Fruit fly (Drosophila melanogaster): ENCODE results near the gene Cyp1.

Cyp1 gene

dm6 chrX:16275854-16276338, 44.3 kb downstream of the Cyp1 start, which contains the start of the genes kat80 and Prosalpha4:
TSS of gene kat80 (minus strand) at chrX:16276180.
TSS of gene Prosalpha4 (plus strand) at chrX:16276270.
- TF ChIP-seq psq (optimal IDR thresholded peaks at IDR 0.05) = no peak
- no peak for TF ChIP-seq pan (optimal IDR thresholded peaks at IDR 0.05)
- no peak for TF ChIP-seq EcR (GFP tag; optimal IDR thresholded peaks at IDR 0.05)
- no peak for TF ChIP-seq usp (GFP tag; optimal IDR thresholded peaks at IDR 0.05)
- TF ChIP-seq CG8478 (optimal IDR thresholded peaks at IDR 0.05) = no peak
- no peak for TF ChIP-seq Dll (optimal IDR thresholded peaks at IDR 0.05)

DNA sequence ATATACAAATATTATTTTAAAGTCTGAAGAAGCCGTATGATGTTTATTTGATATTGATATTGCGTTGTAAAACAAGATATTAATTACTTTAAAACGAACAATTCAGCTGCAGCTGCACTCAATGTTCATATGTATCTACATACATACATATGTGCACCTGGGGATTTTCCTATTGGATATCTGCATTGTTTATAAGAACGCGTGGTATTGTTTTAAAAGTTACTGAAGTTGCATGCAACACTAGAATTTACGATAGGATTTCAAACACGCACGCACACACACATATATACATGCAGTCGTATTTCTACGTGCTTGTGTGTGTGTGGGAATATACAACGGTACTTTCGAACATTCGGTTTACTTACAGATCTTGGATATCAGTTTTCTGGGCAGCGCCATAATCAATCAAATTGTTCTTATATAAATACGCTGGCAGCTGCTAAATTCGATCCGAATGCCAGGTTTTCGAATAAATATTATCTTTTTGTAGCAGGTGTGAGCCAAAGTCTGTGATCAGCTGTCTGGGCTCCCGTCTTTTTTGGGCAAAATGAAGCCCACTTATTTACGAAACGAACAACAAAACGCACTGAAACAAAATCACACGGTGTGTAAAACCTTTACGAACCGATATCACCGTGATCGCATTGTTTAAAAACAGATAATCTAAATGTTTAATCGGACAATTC, 44.9 kb downstream of the Cyp1 start:
- TF ChIP-seq usp (GFP tag; optimal IDR thresholded peaks at IDR 0.05) = no peak
- no peak for TF ChIP-seq pan (optimal IDR thresholded peaks at IDR 0.05)
- no peak for TF ChIP-seq Dll (optimal IDR thresholded peaks at IDR 0.05)
- TF ChIP-seq EcR (GFP tag; optimal IDR thresholded peaks at IDR 0.05) = no peak
- no peak for TF ChIP-seq psq (optimal IDR thresholded peaks at IDR 0.05)
- TF ChIP-seq CG8478 (optimal IDR thresholded peaks at IDR 0.05) = no peak

- TF ChIP-seq CG8478 (optimal IDR thresholded peaks at IDR 0.05) (no peak), psq (optimal IDR thresholded peaks at IDR 0.05) (no peak), pan (optimal IDR thresholded peaks at IDR 0.05) (no peak), EcR (GFP tag; optimal IDR thresholded peaks at IDR 0.05) (no peak), Dll (optimal IDR thresholded peaks at IDR 0.05) (no peak), usp (GFP tag; optimal IDR thresholded peaks at IDR 0.05) (no peak)
These were observed 49.4 kb downstream of the Cyp1 start, which contains the start of gene Mfe2 for dm6 chrX:16270795-16271194. TSS of gene Mfe2 (plus strand) at chrX:16270951.

Data from whole organism.